Worm (Caenorhabditis elegans) whole organism, L1 larva: ENCODE measurements around the gene odd-2.
A peak's percentile ranks its signal among the peaks of the same experiment; 100 is the strongest.

Experiments
- C04F5.9 ChIP-seq: sonication (generic microtip); optimal IDR thresholded peaks from 2 replicates; lab custom pipeline; 2016; ENCODE audit warnings: missing genetic modification characterization, missing compliant biosample characterization
- aha-1 ChIP-seq: fragments of 150-350 bp; optimal IDR thresholded peaks from 2 replicates; lab custom pipeline; 2014; ENCODE audit warnings: missing biosample characterization, missing genetic modification characterization
- aly-2 ChIP-seq: fragments of 150-350 bp; optimal IDR thresholded peaks from 2 replicates; lab custom pipeline; 2014; ENCODE audit warnings: missing biosample characterization, missing genetic modification characterization
- ceh-82 ChIP-seq, 3 experiments: fragments of 150-350 bp in 1 of 3; sonication (generic microtip) in 2 of 3; optimal IDR thresholded peaks; 2 replicates each; lab custom pipeline; 2014 to 2017; ENCODE audit warnings: missing biosample characterization in 3 of 3, missing genetic modification characterization in 3 of 3
- ces-1 ChIP-seq: fragments of 150-350 bp; optimal IDR thresholded peaks from 2 replicates; lab custom pipeline; 2014; ENCODE audit warnings: missing biosample characterization, missing genetic modification reagents, missing genetic modification characterization
- dpl-1 ChIP-seq, 3 experiments: fragments of 150-350 bp in 2 of 3; sonication (generic microtip) in 1 of 3; optimal IDR thresholded peaks; 2 replicates each; lab custom pipeline; 2014 to 2017; ENCODE audit warnings: missing biosample characterization in 3 of 3, missing genetic modification characterization in 3 of 3, missing genetic modification reagents in 3 of 3
- egl-13 ChIP-seq: sonication (generic microtip); optimal IDR thresholded peaks from 2 replicates; lab custom pipeline; 2016; ENCODE audit warnings: missing genotype, missing genetic modification reagents, missing genetic modification characterization, missing compliant biosample characterization
- elt-2 ChIP-seq: sonication (generic microtip); optimal IDR thresholded peaks from 2 replicates; lab custom pipeline; 2016; ENCODE audit warnings: missing genetic modification characterization, mild to moderate bottlenecking, inconsistent platforms, missing compliant biosample characterization, missing genetic modification reagents
- ets-5 ChIP-seq: fragments of 200-800 bp; sonication (Bioruptor generic); IDR thresholded peaks from 2 replicates; pipeline ENCODE4 v1.3.6; 2022; ENCODE audit warnings: missing genetic modification characterization, missing compliant biosample characterization
- hpl-2 ChIP-seq: fragments of 150-350 bp; optimal IDR thresholded peaks from 2 replicates; lab custom pipeline; 2014; ENCODE audit warnings: missing biosample characterization, missing genetic modification reagents, missing genetic modification characterization
- irx-1 ChIP-seq: sonication (generic microtip); optimal IDR thresholded peaks from 2 replicates; lab custom pipeline; 2016; ENCODE audit warnings: missing genetic modification characterization, missing compliant biosample characterization
- jun-1 ChIP-seq: fragments of 150-350 bp; optimal IDR thresholded peaks from 2 replicates; lab custom pipeline; 2014; ENCODE audit warnings: missing biosample characterization, missing genetic modification reagents, missing genetic modification characterization
- lin-14 ChIP-seq: fragments of 200-800 bp; sonication (Bioruptor generic); optimal IDR thresholded peaks from 2 replicates; lab custom pipeline; 2018; ENCODE audit warnings: mild to moderate bottlenecking, missing genetic modification characterization, moderate library complexity, missing compliant biosample characterization
- lin-35 ChIP-seq, 2 experiments: fragments of 150-350 bp; optimal IDR thresholded peaks; 2 replicates each; lab custom pipeline; 2014; ENCODE audit warnings: missing biosample characterization in 2 of 2, missing genetic modification characterization in 2 of 2, missing genetic modification reagents in 2 of 2
- mdl-1 ChIP-seq, 2 experiments: fragments of 150-350 bp; optimal IDR thresholded peaks; 2 replicates each; lab custom pipeline; 2014 to 2017; ENCODE audit warnings: missing biosample characterization in 2 of 2, missing genetic modification characterization in 2 of 2, inconsistent platforms in 1 of 2
- nhr-19 ChIP-seq: fragments of 200-800 bp; sonication (Bioruptor generic); conservative IDR thresholded peaks from 2 replicates; pipeline ENCODE4 v1.3.6; 2022; ENCODE audit warnings: missing genetic modification characterization, missing compliant biosample characterization
- nhr-28 ChIP-seq: fragments of 150-350 bp; optimal IDR thresholded peaks from 2 replicates; lab custom pipeline; 2014; ENCODE audit warnings: missing biosample characterization, missing genetic modification characterization
- nhr-47 ChIP-seq: sonication (generic microtip); optimal IDR thresholded peaks from 2 replicates; lab custom pipeline; 2016; ENCODE audit warnings: mild to moderate bottlenecking, missing genetic modification characterization, moderate library complexity, missing compliant biosample characterization
- nhr-71 ChIP-seq: sonication (generic microtip); optimal IDR thresholded peaks from 2 replicates; lab custom pipeline; 2016; ENCODE audit warnings: mild to moderate bottlenecking, missing genetic modification characterization, moderate library complexity, missing compliant biosample characterization
- nhr-85 ChIP-seq: sonication (generic microtip); peaks from one replicate; lab custom pipeline; 2016; ENCODE audit warnings: missing genetic modification characterization, inconsistent platforms, missing compliant biosample characterization
- nhr-90 ChIP-seq: sonication (generic microtip); optimal IDR thresholded peaks from 2 replicates; lab custom pipeline; 2016; ENCODE audit warnings: mild to moderate bottlenecking, missing genetic modification characterization, missing compliant biosample characterization; ENCODE audit not compliant: poor library complexity
- pag-3 ChIP-seq: sonication (generic microtip); optimal IDR thresholded peaks from 2 replicates; lab custom pipeline; 2017; ENCODE audit warnings: missing genetic modification characterization, mild to moderate bottlenecking, missing compliant biosample characterization, antibody characterized with exemption, borderline replicate concordance; ENCODE audit not compliant: insufficient read depth
- pax-3 ChIP-seq: fragments of 200-800 bp; sonication (Bioruptor generic); optimal IDR thresholded peaks from 2 replicates; lab custom pipeline; 2018; ENCODE audit warnings: mild to moderate bottlenecking, missing genetic modification characterization, moderate library complexity, missing compliant biosample characterization
- pqm-1 ChIP-seq: sonication (generic microtip); optimal IDR thresholded peaks from 3 replicates; lab custom pipeline; 2017; ENCODE audit warnings: missing biosample characterization, missing genetic modification characterization
- skn-1 ChIP-seq: fragments of 150-350 bp; optimal IDR thresholded peaks from 2 replicates; lab custom pipeline; 2014; ENCODE audit warnings: missing biosample characterization, missing genetic modification characterization
- snpc-4 ChIP-seq: fragments of 150-350 bp; optimal IDR thresholded peaks from 2 replicates; lab custom pipeline; 2014; ENCODE audit warnings: missing biosample characterization, missing genetic modification characterization
- snu-23 ChIP-seq: sonication (generic microtip); optimal IDR thresholded peaks from 2 replicates; lab custom pipeline; 2016; ENCODE audit warnings: missing genetic modification characterization, missing compliant biosample characterization
- sptf-1 ChIP-seq: fragments of 150-350 bp; optimal IDR thresholded peaks from 2 replicates; lab custom pipeline; 2014; ENCODE audit warnings: missing biosample characterization, missing genetic modification characterization
- sup-37 ChIP-seq: fragments of 200-800 bp; sonication (Bioruptor generic); optimal IDR thresholded peaks from 2 replicates; lab custom pipeline; 2018; ENCODE audit warnings: mild to moderate bottlenecking, missing genetic modification characterization, missing compliant biosample characterization
- tlp-1 ChIP-seq: fragments of 150-350 bp; optimal IDR thresholded peaks from 2 replicates; lab custom pipeline; 2014; ENCODE audit warnings: missing biosample characterization, missing genetic modification characterization
- unc-130 ChIP-seq: fragments of 150-350 bp; optimal IDR thresholded peaks from 2 replicates; lab custom pipeline; 2017; ENCODE audit warnings: missing biosample characterization, missing genetic modification characterization, inconsistent platforms
- unc-98 ChIP-seq: fragments of 200-800 bp; sonication (Bioruptor generic); IDR thresholded peaks from 2 replicates; pipeline ENCODE4 v1.3.6; 2022; ENCODE audit warnings: missing genetic modification characterization, missing compliant biosample characterization
- zip-4 ChIP-seq: fragments of 200-800 bp; sonication (Bioruptor generic); optimal IDR thresholded peaks from 2 replicates; lab custom pipeline; 2018; ENCODE audit warnings: mild to moderate bottlenecking, missing genetic modification characterization, moderate library complexity, missing compliant biosample characterization
- ztf-11 ChIP-seq, 2 experiments: sonication (generic microtip); optimal IDR thresholded peaks; 2 replicates each; lab custom pipeline; 2016 to 2017; ENCODE audit warnings: missing genetic modification characterization in 2 of 2, missing biosample characterization in 1 of 2, missing compliant biosample characterization in 1 of 2
- ztf-4 ChIP-seq: fragments of 150-350 bp; optimal IDR thresholded peaks from 2 replicates; lab custom pipeline; 2014; ENCODE audit warnings: missing biosample characterization, missing genetic modification characterization

odd-2 gene

DNA sequence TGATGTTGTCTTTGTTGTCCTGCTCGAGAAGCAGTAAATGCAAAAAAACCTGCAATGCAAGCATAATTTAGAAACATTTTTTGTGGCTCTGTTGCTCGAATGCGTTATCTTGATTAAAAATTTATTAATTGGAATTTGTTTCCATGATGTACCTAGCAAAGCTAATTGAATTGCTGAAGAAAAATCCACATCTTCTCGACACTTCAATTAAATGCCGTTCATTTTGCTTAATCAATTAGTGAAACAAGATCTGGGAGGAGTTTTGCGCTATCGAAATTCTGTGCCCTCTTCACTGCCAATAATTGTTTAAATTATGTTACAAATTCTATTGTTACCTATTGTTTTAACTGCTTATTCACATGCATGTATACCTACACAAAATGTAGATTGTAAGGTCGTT lies 15.5 kb upstream of the odd-2 start, which contains the start of gene T25B2.3:
T25B2.3 (plus strand) TSS at position 301 of the 400 bp plus-strand sequence.
- TF ChIP-seq ets-5 (GFP tag; lab: Robert Waterston, UW) (no peak), pag-3 (no peak), ztf-4 (tag; lab: Kevin White, UChicago) (no peak), tlp-1 (no peak), sup-37 (GFP tag; lab: Kevin White, UChicago) (no peak), nhr-90 (tag; lab: Kevin White, UChicago) (no peak), ztf-11 (tag; optimal IDR thresholded peaks at IDR 0.05; lab: Kevin White, UChicago) (no peak), nhr-47 (no peak), unc-130 (tag; lab: Kevin White, UChicago) (no peak), hpl-2 (GFP tag; lab: Kevin White, UChicago) (no peak), C04F5.9 (no peak), unc-98 (GFP tag; lab: Robert Waterston, UW) (no peak), mdl-1 (tag; optimal IDR thresholded peaks at IDR 0.05; lab: Kevin White, UChicago) (no peak), snu-23 (GFP tag; lab: Kevin White, UChicago) (no peak), nhr-71 (no peak), nhr-28 (tag; lab: Kevin White, UChicago) (no peak), pax-3 (tag; lab: Kevin White, UChicago) (no peak), dpl-1 (GFP tag; optimal IDR thresholded peaks at IDR 0.05; lab: Kevin White, UChicago) (no peak)

DNA sequence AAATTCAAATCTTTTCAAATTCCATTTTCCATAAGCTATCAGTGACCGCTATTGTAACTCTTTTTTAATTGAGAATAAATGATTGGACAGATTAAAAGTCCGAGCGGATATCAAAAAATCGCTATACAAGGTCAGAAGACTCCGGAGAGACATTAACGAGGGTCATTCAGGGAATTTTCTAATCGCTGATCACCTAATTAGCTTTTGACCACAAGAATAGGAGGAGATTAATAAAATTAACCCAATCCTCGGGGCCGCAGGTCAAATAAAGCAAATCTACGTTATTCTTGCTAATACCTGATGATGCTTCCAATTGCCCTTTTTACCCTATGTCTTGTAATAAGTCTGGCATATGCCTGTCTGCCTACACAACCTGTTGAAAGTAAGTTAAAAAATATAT lies 13.3 kb upstream of the odd-2 start, which contains the start of gene T25B2.1:
T25B2.1 (plus strand) TSS at position 301 of the 400 bp plus-strand sequence.
- no peak for TF ChIP-seq pax-3 (tag; lab: Kevin White, UChicago)
- TF ChIP-seq, all 84 proteins: peak for 0

DNA sequence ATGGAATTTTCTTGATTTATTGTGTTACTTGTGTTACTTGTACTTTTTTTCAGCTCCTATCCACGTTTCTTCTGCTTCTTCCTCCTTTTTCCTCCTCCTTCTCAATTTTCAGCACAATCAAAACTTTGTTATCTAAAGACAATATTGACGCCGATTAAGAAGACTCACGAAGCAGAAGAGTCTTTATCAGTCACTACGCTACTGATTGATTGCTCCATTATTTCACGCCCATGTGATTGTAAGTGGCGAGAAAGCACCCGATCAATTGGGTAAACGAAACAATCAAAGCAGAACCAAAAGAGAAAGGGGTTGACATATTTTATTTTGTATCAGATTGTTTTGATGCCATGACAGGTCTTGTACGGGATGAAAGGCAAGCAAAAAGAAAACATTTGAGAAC lies 8.9 kb upstream of the odd-2 start, which contains the start of gene T25B2.2:
T25B2.2 (plus strand) TSS at position 392 of the 400 bp plus-strand sequence.
- TF ChIP-seq lin-35 (GFP tag; optimal IDR thresholded peaks at IDR 0.05; lab: Kevin White, UChicago) (peak in 1 of 2 experiments; percentile 40), nhr-47 (no peak), jun-1 (tag; lab: Kevin White, UChicago) (peak; percentile 21), irx-1 (no peak), elt-2 (tag; lab: Kevin White, UChicago) (peak; percentile 92)
- TF ChIP-seq, all 84 proteins: peak for 3

DNA sequence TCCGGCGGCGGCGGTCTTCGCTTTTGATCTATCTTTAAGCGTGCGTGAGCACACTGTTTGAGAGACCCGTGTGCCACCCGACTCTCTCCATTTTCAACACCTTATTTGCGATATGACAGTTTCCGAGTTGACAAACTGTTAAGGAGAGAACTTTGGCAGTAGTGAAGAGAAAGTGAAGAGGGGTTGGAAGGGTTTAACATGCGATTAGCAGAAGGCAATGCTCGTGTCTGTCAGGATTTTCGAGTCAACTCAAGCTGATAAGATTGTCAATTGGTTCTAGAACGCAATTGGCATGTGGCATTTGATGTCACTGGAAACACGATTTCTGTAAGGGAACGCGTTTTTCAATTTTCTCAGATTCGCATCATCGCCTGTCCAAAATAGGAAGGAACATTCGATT lies 7.0 kb upstream of the odd-2 start:
- TF ChIP-seq snpc-4 (tag; lab: Kevin White, UChicago) (no peak), egl-13 (no peak), aly-2 (no peak), sptf-1 (tag; lab: Kevin White, UChicago) (no peak), lin-14 (GFP tag; lab: Kevin White, UChicago) (no peak), ets-5 (GFP tag; lab: Robert Waterston, UW) (no peak), nhr-19 (GFP tag; lab: Robert Waterston, UW) (no peak), nhr-85 (tag; lab: Kevin White, UChicago) (no peak), ceh-82 (tag; optimal IDR thresholded peaks at IDR 0.05; lab: Kevin White, UChicago) (no peak), pag-3 (no peak), aha-1 (tag; lab: Kevin White, UChicago) (no peak), tlp-1 (no peak), ces-1 (GFP tag; lab: Kevin White, UChicago) (no peak), zip-4 (no peak), pqm-1 (tag; lab: Kevin White, UChicago) (no peak), nhr-71 (no peak), lin-35 (GFP tag; optimal IDR thresholded peaks at IDR 0.05; lab: Kevin White, UChicago) (no peak), C04F5.9 (no peak), skn-1 (tag; lab: Kevin White, UChicago) (no peak)
